Fruit fly (Drosophila melanogaster) whole organism, pupa: ENCODE data around the gene Ndfip.

Experiments used
- CG10348 ChIP-seq: fragments of 200-800 bp; sonication (Bioruptor generic); IDR thresholded peaks from 2 replicates; pipeline ENCODE4 v1.3.6; 2022; ENCODE audit warnings: missing biosample characterization, missing genetic modification characterization
- CG12605 ChIP-seq: fragments of 200-800 bp; sonication (Bioruptor generic); IDR thresholded peaks from 2 replicates; pipeline ENCODE4 v1.3.6; 2022; ENCODE audit warnings: missing biosample characterization, missing genetic modification characterization
- CG13204 ChIP-seq: fragments of 200-800 bp; sonication (Bioruptor generic); optimal IDR thresholded peaks from 2 replicates; lab custom pipeline; 2018; ENCODE audit warnings: missing biosample characterization, mild to moderate bottlenecking, missing genetic modification characterization, moderate library complexity
- CG14655 ChIP-seq: fragments of 200-800 bp; sonication (Bioruptor generic); optimal IDR thresholded peaks from 3 replicates; lab custom pipeline; 2017; ENCODE audit warnings: mild to moderate bottlenecking, missing biosample characterization, missing genetic modification reagents, missing genetic modification characterization
- CG15710 ChIP-seq: fragments of 200-800 bp; sonication (Bioruptor generic); optimal IDR thresholded peaks from 2 replicates; lab custom pipeline; 2018; ENCODE audit warnings: missing biosample characterization, mild to moderate bottlenecking, missing genetic modification characterization, moderate library complexity
- CG17806 ChIP-seq: fragments of 200-800 bp; sonication (Bioruptor generic); optimal IDR thresholded peaks from 2 replicates; lab custom pipeline; 2018; ENCODE audit warnings: missing biosample characterization, mild to moderate bottlenecking, missing genetic modification characterization, moderate library complexity
- CG32121 ChIP-seq: fragments of 200-800 bp; sonication (Bioruptor generic); IDR thresholded peaks from 2 replicates; pipeline ENCODE4 v1.3.6; 2022; ENCODE audit warnings: missing biosample characterization, missing genetic modification characterization
- CG34367 ChIP-seq: fragments of 200-800 bp; sonication (Bioruptor generic); optimal IDR thresholded peaks from 2 replicates; lab custom pipeline; 2018; ENCODE audit warnings: missing biosample characterization, mild to moderate bottlenecking, missing genetic modification characterization
- CG4496 ChIP-seq: fragments of 200-800 bp; sonication (Bioruptor generic); IDR thresholded peaks from 3 replicates; pipeline ENCODE4 v1.3.6; 2022; ENCODE audit warnings: missing biosample characterization, missing genetic modification characterization
- CG8159 ChIP-seq: fragments of 200-800 bp; sonication (Bioruptor generic); optimal IDR thresholded peaks from 3 replicates; lab custom pipeline; 2018; ENCODE audit warnings: missing biosample characterization, mild to moderate bottlenecking, missing genetic modification characterization, moderate library complexity
- CG8301 ChIP-seq: fragments of 200-800 bp; sonication (Bioruptor generic); optimal IDR thresholded peaks from 2 replicates; lab custom pipeline; 2018; ENCODE audit warnings: missing biosample characterization, mild to moderate bottlenecking, missing genetic modification characterization
- CG9948 ChIP-seq: fragments of 200-800 bp; sonication (Bioruptor generic); optimal IDR thresholded peaks from 2 replicates; lab custom pipeline; 2018; ENCODE audit warnings: missing biosample characterization, mild to moderate bottlenecking, missing genetic modification characterization, moderate library complexity
- D1 ChIP-seq: fragments of 200-800 bp; sonication (Bioruptor generic); optimal IDR thresholded peaks from 2 replicates; lab custom pipeline; 2018; ENCODE audit warnings: missing biosample characterization, mild to moderate bottlenecking, missing genetic modification characterization, moderate library complexity
- EcR ChIP-seq: fragments of 200-800 bp; sonication (Bioruptor generic); optimal IDR thresholded peaks from 3 replicates; lab custom pipeline; 2019; ENCODE audit warnings: missing biosample characterization, missing genetic modification characterization, mild to moderate bottlenecking, moderate library complexity, missing genetic modification reagents
- Ets98B ChIP-seq: fragments of 200-800 bp; sonication (Bioruptor generic); IDR thresholded peaks from 2 replicates; pipeline ENCODE4 v1.3.6; 2022; ENCODE audit warnings: missing biosample characterization, missing genetic modification characterization
- Pif1A ChIP-seq: fragments of 200-800 bp; sonication (Bioruptor generic); optimal IDR thresholded peaks from 3 replicates; lab custom pipeline; 2016; ENCODE audit warnings: missing biosample characterization, missing genetic modification characterization
- Pif1B ChIP-seq: fragments of 200-800 bp; sonication (Bioruptor generic); optimal IDR thresholded peaks from 3 replicates; lab custom pipeline; 2016; ENCODE audit warnings: missing biosample characterization, missing genetic modification characterization
- Snoo ChIP-seq: fragments of 200-800 bp; sonication (Bioruptor generic); optimal IDR thresholded peaks from 3 replicates; lab custom pipeline; 2017; ENCODE audit warnings: missing biosample characterization, mild to moderate bottlenecking, missing genetic modification characterization, inconsistent platforms
- fd96Ca ChIP-seq: fragments of 200-800 bp; sonication (Bioruptor generic); IDR thresholded peaks from 3 replicates; pipeline ENCODE4 v1.3.6; 2022; ENCODE audit warnings: missing biosample characterization, missing genetic modification characterization
- gl ChIP-seq: fragments of 200-800 bp; sonication (Bioruptor generic); optimal IDR thresholded peaks from 2 replicates; lab custom pipeline; 2018; ENCODE audit warnings: missing biosample characterization, mild to moderate bottlenecking, missing genetic modification characterization
- rn ChIP-seq: fragments of 200-800 bp; sonication (Bioruptor generic); IDR thresholded peaks from 2 replicates; pipeline ENCODE4 v1.3.6; 2022; ENCODE audit warnings: missing biosample characterization, missing genetic modification characterization

Gene Ndfip

DNA sequence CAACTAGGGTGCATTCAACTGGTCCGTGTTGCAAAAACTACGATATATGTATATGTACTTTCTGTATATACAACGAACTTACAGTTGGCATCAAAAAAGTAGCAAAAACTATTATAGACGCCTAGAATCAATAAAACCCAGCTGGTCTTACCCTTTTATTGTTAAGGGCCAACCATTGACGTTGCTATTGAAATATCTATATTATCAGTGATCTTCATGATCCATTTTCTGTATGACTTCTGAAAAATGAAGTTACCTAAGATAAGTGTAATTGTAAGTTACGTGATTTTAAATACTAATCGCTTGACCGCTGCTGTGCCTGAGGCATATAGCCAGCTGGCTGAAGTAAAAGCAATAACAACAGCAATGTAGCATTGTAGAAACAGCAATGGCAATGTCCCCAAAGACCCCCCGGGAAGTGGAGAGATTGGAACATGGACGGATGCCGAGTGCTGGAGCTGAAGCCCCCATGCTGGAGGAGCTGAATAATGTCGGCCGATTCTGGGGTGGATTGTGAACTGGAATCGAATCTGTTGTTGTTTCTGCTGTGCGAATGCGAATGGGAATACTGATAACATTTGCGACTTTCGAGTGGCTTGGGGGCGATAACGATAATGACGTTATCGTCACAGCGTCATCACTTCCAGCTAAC, 3.8 kb upstream of the Ndfip start:
- TF ChIP-seq D1 (tag; lab: Kevin White, UChicago) (peak; percentile 68), CG12605 (GFP tag; lab: Robert Waterston, UW) (peak; percentile 70; the same call in 1 of the 2 replicates), EcR (peak; percentile 96), CG32121 (peak; percentile 54; the same call in 1 of the 2 replicates), Pif1A (GFP tag; lab: Kevin White, UChicago) (peak; percentile 78), CG4496 (GFP tag; lab: Robert Waterston, UW) (peak; percentile 85), CG8159 (tag; lab: Kevin White, UChicago) (peak; percentile 89), fd96Ca (GFP tag; lab: Robert Waterston, UW) (peak; percentile 83; the same call in 2 of the 3 replicates), CG17806 (peak; percentile 84), CG10348 (GFP tag; lab: Robert Waterston, UW) (no peak), Snoo (tag; lab: Kevin White, UChicago) (peak; percentile 58), CG34367 (tag; lab: Kevin White, UChicago) (peak; percentile 85), Pif1B (GFP tag; lab: Kevin White, UChicago) (peak; percentile 82), CG8301 (peak; percentile 88), CG13204 (GFP tag; lab: Kevin White, UChicago) (peak; percentile 63), gl (tag; lab: Kevin White, UChicago) (peak; percentile 55), rn (GFP tag; lab: Robert Waterston, UW) (peak; percentile 54; the same call in 1 of the 2 replicates), CG14655 (GFP tag; lab: Kevin White, UChicago) (peak; percentile 89), Ets98B (GFP tag; lab: Robert Waterston, UW) (peak; percentile 75), CG9948 (peak; percentile 90), CG15710 (tag; lab: Kevin White, UChicago) (peak; percentile 88)

DNA sequence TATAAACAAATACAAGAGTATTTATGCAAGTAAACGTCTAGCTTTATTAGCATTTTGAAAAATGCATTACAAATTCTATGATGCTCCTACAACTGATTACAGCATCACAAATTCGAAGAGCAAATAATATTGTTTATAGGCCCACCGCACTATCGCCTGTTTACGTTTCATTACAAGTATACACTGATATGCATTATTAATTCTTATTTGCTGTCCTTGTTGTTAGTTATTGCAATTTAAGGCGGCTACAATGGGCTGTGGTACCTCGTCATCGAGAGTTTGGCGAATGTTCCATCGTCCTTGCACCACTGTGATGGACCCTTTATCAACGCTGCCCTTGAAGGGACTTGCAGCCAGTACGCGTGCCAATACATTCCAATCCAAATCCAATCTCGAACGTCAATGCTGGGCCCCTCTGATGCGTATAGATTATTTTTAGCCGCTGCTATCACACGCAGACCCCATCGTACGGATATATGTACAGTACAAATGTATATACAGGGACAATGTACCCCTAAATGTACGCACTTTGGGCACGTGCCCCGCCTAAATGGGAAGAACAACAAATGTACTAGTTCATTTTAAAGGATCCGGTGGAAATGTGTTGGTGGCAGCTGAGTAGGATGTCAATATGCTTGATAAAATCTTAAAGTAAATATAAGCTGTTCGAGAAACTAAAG, 2.8 kb upstream of the Ndfip start:
- 0 out of 2 replicates have a peak, but pooled peaks have one; percentile 16 for TF ChIP-seq CG32121
- no peak for TF ChIP-seq Pif1A (GFP tag; lab: Kevin White, UChicago)
- TF ChIP-seq CG8159 (tag; lab: Kevin White, UChicago), result no peak
- no peak for TF ChIP-seq CG13204 (GFP tag; lab: Kevin White, UChicago)
- TF ChIP-seq D1 (tag; lab: Kevin White, UChicago), result no peak

- TF ChIP-seq CG15710 (tag; lab: Kevin White, UChicago), result no peak
- peak; percentile 2 for TF ChIP-seq Snoo (tag; lab: Kevin White, UChicago)
- TF ChIP-seq EcR, result no peak
- no peak for TF ChIP-seq CG12605 (GFP tag; lab: Robert Waterston, UW)
- TF ChIP-seq Pif1A (GFP tag; lab: Kevin White, UChicago), result no peak
- no peak for TF ChIP-seq gl (tag; lab: Kevin White, UChicago)
- no peak for TF ChIP-seq fd96Ca (GFP tag; lab: Robert Waterston, UW)
- TF ChIP-seq CG8301, result no peak
- 0 out of 2 replicates have a peak, but pooled peaks have one; percentile 25 for TF ChIP-seq Ets98B (GFP tag; lab: Robert Waterston, UW)
- TF ChIP-seq rn (GFP tag; lab: Robert Waterston, UW), result no peak
- no peak for TF ChIP-seq CG8159 (tag; lab: Kevin White, UChicago)
- no peak for TF ChIP-seq CG13204 (GFP tag; lab: Kevin White, UChicago)
- TF ChIP-seq CG34367 (tag; lab: Kevin White, UChicago), result no peak
These were observed 1.8 kb upstream of the Ndfip start for dm6 chr3L:17655837-17656308.

DNA sequence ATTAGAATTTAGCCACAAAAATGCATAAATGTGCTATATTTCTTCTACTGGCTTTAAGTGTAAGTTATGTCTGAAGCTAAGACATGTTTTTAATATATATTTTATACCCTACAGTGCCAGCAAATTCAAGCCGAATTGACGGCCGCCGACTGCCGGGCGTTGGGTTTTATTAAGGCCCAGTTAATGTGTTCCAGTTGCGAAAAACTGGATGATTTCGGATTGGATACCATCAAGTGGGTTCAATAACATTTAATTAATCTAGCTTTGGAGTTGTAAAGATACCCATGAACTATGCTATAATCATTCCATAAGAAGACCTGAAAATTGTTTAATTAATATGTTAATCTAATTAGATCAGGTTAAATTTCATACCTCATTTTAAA, 579 bp upstream of the Ndfip start:
- TF ChIP-seq D1 (tag; lab: Kevin White, UChicago), result no peak
- TF ChIP-seq CG9948, result no peak
- no peak for TF ChIP-seq Pif1A (GFP tag; lab: Kevin White, UChicago)
- TF ChIP-seq CG32121, result no peak
- TF ChIP-seq, all 21 proteins: peak for 0

DNA sequence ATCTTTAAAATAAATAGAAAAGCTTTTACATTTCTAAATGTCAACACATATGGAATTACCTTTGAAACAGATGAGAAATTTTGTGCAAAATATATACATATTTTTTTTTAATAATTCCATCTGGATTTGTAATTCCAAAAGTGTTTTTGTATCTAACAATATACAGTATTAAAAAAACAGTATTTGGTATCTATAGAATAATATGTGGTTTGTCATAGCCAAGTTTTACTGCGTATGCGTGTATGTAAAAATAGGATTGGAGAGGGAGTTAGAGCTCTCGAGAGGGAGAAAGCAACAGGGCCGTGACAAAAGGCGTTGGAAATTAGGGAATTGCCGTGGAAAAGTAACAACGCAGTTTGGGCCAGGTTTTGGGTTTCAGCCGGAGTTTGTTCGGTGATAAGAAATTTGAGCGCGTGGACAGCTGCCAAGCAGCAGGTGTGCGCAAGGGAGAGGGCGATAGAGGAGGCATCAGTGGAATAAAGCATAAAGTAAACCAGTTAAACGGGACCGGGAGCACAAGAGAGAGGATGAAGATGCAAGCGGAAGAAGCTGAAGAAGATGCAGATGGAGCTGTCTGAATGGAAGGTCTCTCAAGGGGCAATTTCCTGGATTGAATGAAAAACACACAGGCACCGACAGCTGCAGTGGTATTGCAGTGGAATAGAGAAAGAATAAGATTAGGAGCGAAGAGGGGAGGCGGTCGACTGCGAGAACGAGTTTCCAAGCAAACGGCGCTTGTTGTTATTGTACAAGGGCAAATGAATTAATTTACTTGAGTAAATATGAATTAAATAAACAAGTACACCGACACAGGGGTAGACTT, 991 bp downstream of the Ndfip start:
- TF ChIP-seq CG8159 (tag; lab: Kevin White, UChicago) (peak; percentile 8), CG9948 (peak; percentile 29), CG8301 (no peak), rn (GFP tag; lab: Robert Waterston, UW) (no peak), D1 (tag; lab: Kevin White, UChicago) (peak; percentile 37), Snoo (tag; lab: Kevin White, UChicago) (peak; percentile 34), gl (tag; lab: Kevin White, UChicago) (no peak), CG17806 (no peak), Pif1A (GFP tag; lab: Kevin White, UChicago) (peak; percentile 68), CG34367 (tag; lab: Kevin White, UChicago) (no peak), Pif1B (GFP tag; lab: Kevin White, UChicago) (no peak), EcR (peak; percentile 57), CG13204 (GFP tag; lab: Kevin White, UChicago) (peak; percentile 16), CG12605 (GFP tag; lab: Robert Waterston, UW) (0 out of 2 replicates have a peak, but pooled peaks have one; percentile 10), Ets98B (GFP tag; lab: Robert Waterston, UW) (no peak)
